Fruit fly (Drosophila melanogaster) whole organism, embryonic: ENCODE measurements around the gene CG4497.

ENCODE experiments used
- Atf-2 ChIP-seq: fragments of 200-800 bp; sonication (Bioruptor generic); optimal IDR thresholded peaks from 2 replicates; lab custom pipeline; 2016; ENCODE audit warnings: missing biosample characterization, missing genetic modification characterization
- CG12104 ChIP-seq: fragments of 200-800 bp; sonication (Bioruptor generic); optimal IDR thresholded peaks from 3 replicates; lab custom pipeline; 2016; ENCODE audit warnings: missing biosample characterization, missing genetic modification characterization
- CG1647 ChIP-seq: fragments of 200-800 bp; sonication (Bioruptor generic); optimal IDR thresholded peaks from 3 replicates; lab custom pipeline; 2016; ENCODE audit warnings: missing biosample characterization, missing genetic modification characterization
- CG17328 ChIP-seq: fragments of 200-800 bp; sonication (Bioruptor generic); IDR thresholded peaks from 2 replicates; pipeline ENCODE4 v1.3.6; 2022; ENCODE audit warnings: missing biosample characterization, missing genetic modification characterization
- CG4360 ChIP-seq: fragments of 200-800 bp; sonication (Bioruptor generic); IDR thresholded peaks from 2 replicates; pipeline ENCODE4 v1.3.6; 2022; ENCODE audit warnings: missing biosample characterization, missing genetic modification characterization
- Scr ChIP-seq: fragments of 200-800 bp; sonication (Bioruptor generic); IDR thresholded peaks from 2 replicates; pipeline ENCODE4 v1.3.6; 2022; ENCODE audit warnings: missing biosample characterization, missing genetic modification characterization; ENCODE audit not compliant: partially characterized antibody
- corto ChIP-seq: fragments of 200-800 bp; sonication (Bioruptor generic); optimal IDR thresholded peaks from 2 replicates; lab custom pipeline; 2016; ENCODE audit warnings: missing biosample characterization, mild to moderate bottlenecking, missing genetic modification characterization, moderate library complexity
- en ChIP-seq: fragments of 200-800 bp; sonication (Bioruptor generic); optimal IDR thresholded peaks from 2 replicates; lab custom pipeline; 2016; ENCODE audit warnings: missing biosample characterization, missing genetic modification characterization

DNA sequence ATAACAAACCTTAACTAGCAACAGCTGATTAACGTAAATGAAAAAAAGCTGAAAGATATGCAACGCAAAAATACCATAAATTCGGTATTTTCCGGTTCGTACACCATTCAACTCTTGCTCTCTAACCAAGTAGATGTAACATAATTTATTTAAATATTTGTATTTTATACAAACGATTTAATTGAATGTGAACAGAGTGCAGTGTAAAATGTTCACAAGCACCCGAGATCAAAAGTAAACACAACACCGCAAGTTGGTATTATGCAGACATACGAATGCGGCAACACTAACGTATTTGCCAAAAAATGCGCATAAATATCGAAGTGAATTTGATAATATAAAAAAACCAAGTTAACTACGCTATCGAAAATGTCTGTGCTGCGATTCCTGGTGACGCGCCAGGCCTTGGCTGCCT lies 12.4 kb downstream of the CG4497 start, which contains the start of gene MICU1:
- TF ChIP-seq corto (GFP tag; lab: Kevin White, UChicago) (no peak), Scr (no peak), CG4360 (GFP tag; lab: Robert Waterston, UW) (no peak), en (GFP tag; lab: Kevin White, UChicago) (no peak), CG1647 (GFP tag; lab: Kevin White, UChicago) (no peak), CG17328 (GFP tag; lab: Robert Waterston, UW) (no peak), CG12104 (GFP tag; lab: Kevin White, UChicago) (no peak), Atf-2 (no peak)
